Fruit fly (Drosophila melanogaster): Measurements from ENCODE around the gene CG10237.

dm6 chr2L:19418872-19419271 lies 23.7 kb downstream of the CG10237 start, which contains the start of gene lectin-37Db:
- no peak for TF ChIP-seq schlank (tag; optimal IDR thresholded peaks at IDR 0.05)
- TF ChIP-seq fd64A (GFP tag; optimal IDR thresholded peaks at IDR 0.05): no peak
- TF ChIP-seq CG10654 (GFP tag; optimal IDR thresholded peaks at IDR 0.05): no peak
- no peak for TF ChIP-seq CG14014 (GFP tag; IDR thresholded peaks at IDR 0.05)
- no peak for TF ChIP-seq esg (GFP tag; conservative IDR thresholded peaks at IDR 0.05)
- TF ChIP-seq Spps (tag; optimal IDR thresholded peaks at IDR 0.05): no peak
- no peak for TF ChIP-seq Nf-YA (GFP tag; IDR thresholded peaks at IDR 0.05)
- TF ChIP-seq CG11504 (tag; optimal IDR thresholded peaks at IDR 0.05): no peak
- TF ChIP-seq CG6654 (GFP tag; optimal IDR thresholded peaks at IDR 0.05): no peak
- TF ChIP-seq CG4424 (GFP tag; optimal IDR thresholded peaks at IDR 0.05): no peak
